Worm (Caenorhabditis elegans) whole organism, L2 larva: ENCODE results near the gene F54F2.6.

Source experiments
- C34F6.9 ChIP-seq: fragments of 150-350 bp; optimal IDR thresholded peaks from 2 replicates; lab custom pipeline; 2014; ENCODE audit warnings: missing biosample characterization, missing genetic modification characterization
- F13H6.1 ChIP-seq: sonication (generic microtip); optimal IDR thresholded peaks from 2 replicates; lab custom pipeline; 2016; ENCODE audit warnings: missing genetic modification characterization, missing compliant biosample characterization
- Y55F3AM.14 ChIP-seq: fragments of 200-800 bp; sonication (Bioruptor generic); optimal IDR thresholded peaks from 2 replicates; lab custom pipeline; 2018; ENCODE audit warnings: mild to moderate bottlenecking, missing genetic modification characterization, missing compliant biosample characterization
- alr-1 ChIP-seq: fragments of 150-350 bp; optimal IDR thresholded peaks from 2 replicates; lab custom pipeline; 2014; ENCODE audit warnings: missing biosample characterization, missing genetic modification characterization
- aly-2 ChIP-seq: fragments of 150-350 bp; optimal IDR thresholded peaks from 2 replicates; lab custom pipeline; 2014; ENCODE audit warnings: missing biosample characterization, missing genetic modification characterization
- blmp-1 ChIP-seq: sonication (generic microtip); optimal IDR thresholded peaks from 2 replicates; lab custom pipeline; 2017; ENCODE audit warnings: missing genetic modification characterization, mild to moderate bottlenecking, missing compliant biosample characterization, antibody characterized with exemption, moderate library complexity; ENCODE audit not compliant: insufficient read depth
- ceh-16 ChIP-seq: fragments of 150-350 bp; optimal IDR thresholded peaks from 2 replicates; lab custom pipeline; 2014; ENCODE audit warnings: missing biosample characterization, missing genetic modification characterization
- ceh-82 ChIP-seq: fragments of 150-350 bp; optimal IDR thresholded peaks from 2 replicates; lab custom pipeline; 2014; ENCODE audit warnings: missing biosample characterization, missing genetic modification characterization
- dmd-4 ChIP-seq: sonication (generic microtip); optimal IDR thresholded peaks from 2 replicates; lab custom pipeline; 2017; ENCODE audit warnings: missing biosample characterization, missing genetic modification characterization
- egl-27 ChIP-seq: sonication (generic microtip); optimal IDR thresholded peaks from 3 replicates; lab custom pipeline; 2017; ENCODE audit warnings: missing biosample characterization, missing genetic modification reagents, missing genetic modification characterization
- elt-1 ChIP-seq: fragments of 150-350 bp; optimal IDR thresholded peaks from 2 replicates; lab custom pipeline; 2014; ENCODE audit warnings: missing biosample characterization, missing genetic modification characterization
- elt-3 ChIP-seq: sonication (generic microtip); optimal IDR thresholded peaks from 2 replicates; lab custom pipeline; 2017; ENCODE audit warnings: missing biosample characterization, missing genetic modification characterization
- fos-1 ChIP-seq: fragments of 150-350 bp; optimal IDR thresholded peaks from 2 replicates; lab custom pipeline; 2014; ENCODE audit warnings: missing biosample characterization, missing genetic modification characterization
- gmeb-1 ChIP-seq: fragments of 150-350 bp; optimal IDR thresholded peaks from 2 replicates; lab custom pipeline; 2014; ENCODE audit warnings: missing biosample characterization, missing genetic modification characterization
- lin-13 ChIP-seq: fragments of 150-350 bp; optimal IDR thresholded peaks from 2 replicates; lab custom pipeline; 2014; ENCODE audit warnings: missing biosample characterization, missing genetic modification reagents, missing genetic modification characterization
- lin-39 ChIP-seq: fragments of 150-350 bp; optimal IDR thresholded peaks from 2 replicates; lab custom pipeline; 2014; ENCODE audit warnings: missing biosample characterization, missing genetic modification reagents, missing genetic modification characterization
- mab-5 ChIP-seq: fragments of 150-350 bp; optimal IDR thresholded peaks from 2 replicates; lab custom pipeline; 2014; ENCODE audit warnings: missing biosample characterization, missing genetic modification characterization
- mbf-1 ChIP-seq: sonication (generic microtip); optimal IDR thresholded peaks from 2 replicates; lab custom pipeline; 2017; ENCODE audit warnings: missing biosample characterization, missing genetic modification characterization
- mdl-1 ChIP-seq, 2 experiments: fragments of 150-350 bp in 1 of 2; sonication (generic microtip) in 1 of 2; optimal IDR thresholded peaks; 2 replicates each; lab custom pipeline; 2017; ENCODE audit warnings: missing biosample characterization in 2 of 2, missing genetic modification characterization in 2 of 2
- nhr-10 ChIP-seq: sonication (generic microtip); optimal IDR thresholded peaks from 2 replicates; lab custom pipeline; 2017; ENCODE audit warnings: missing biosample characterization, missing genetic modification characterization
- nhr-11 ChIP-seq: fragments of 150-350 bp; optimal IDR thresholded peaks from 2 replicates; lab custom pipeline; 2014; ENCODE audit warnings: missing biosample characterization, missing genetic modification characterization
- nhr-129 ChIP-seq: fragments of 150-350 bp; optimal IDR thresholded peaks from 2 replicates; lab custom pipeline; 2014; ENCODE audit warnings: missing biosample characterization, missing genetic modification characterization
- nhr-23 ChIP-seq: fragments of 150-350 bp; optimal IDR thresholded peaks from 2 replicates; lab custom pipeline; 2014; ENCODE audit warnings: missing biosample characterization, missing genetic modification reagents, missing genetic modification characterization
- nhr-6 ChIP-seq: fragments of 150-350 bp; optimal IDR thresholded peaks from 2 replicates; lab custom pipeline; 2014; ENCODE audit warnings: missing biosample characterization, missing genetic modification characterization
- nhr-77 ChIP-seq: fragments of 150-350 bp; optimal IDR thresholded peaks from 2 replicates; lab custom pipeline; 2014; ENCODE audit warnings: missing biosample characterization, missing genetic modification characterization
- peb-1 ChIP-seq: fragments of 150-350 bp; optimal IDR thresholded peaks from 2 replicates; lab custom pipeline; 2014; ENCODE audit warnings: missing biosample characterization, missing genetic modification characterization
- skn-1 ChIP-seq: sonication (generic microtip); optimal IDR thresholded peaks from 2 replicates; lab custom pipeline; 2017; ENCODE audit warnings: missing biosample characterization, missing genetic modification characterization
- sma-3 ChIP-seq: sonication (generic microtip); optimal IDR thresholded peaks from 2 replicates; lab custom pipeline; 2016; ENCODE audit warnings: missing genetic modification reagents, missing genetic modification characterization, missing compliant biosample characterization
- sma-9 ChIP-seq, 2 experiments: fragments of 150-350 bp in 1 of 2; sonication (generic microtip) in 1 of 2; optimal IDR thresholded peaks; 2 replicates each; lab custom pipeline; 2014 to 2016; ENCODE audit warnings: missing genetic modification characterization in 2 of 2, mild to moderate bottlenecking in 1 of 2, missing biosample characterization in 1 of 2, missing compliant biosample characterization in 1 of 2, missing genetic modification reagents in 1 of 2, moderate library complexity in 1 of 2
- snpc-4 ChIP-seq: fragments of 150-350 bp; optimal IDR thresholded peaks from 2 replicates; lab custom pipeline; 2014; ENCODE audit warnings: missing biosample characterization, missing genetic modification characterization
- unc-55 ChIP-seq: fragments of 150-350 bp; sonication (generic microtip); optimal IDR thresholded peaks from 3 replicates; lab custom pipeline; 2014; ENCODE audit warnings: missing biosample characterization, missing genetic modification reagents, missing genetic modification characterization
- unc-62 ChIP-seq: fragments of 150-350 bp; optimal IDR thresholded peaks from 2 replicates; lab custom pipeline; 2014; ENCODE audit warnings: missing biosample characterization, missing genetic modification reagents, missing genetic modification characterization
- zag-1 ChIP-seq: fragments of 150-350 bp; optimal IDR thresholded peaks from 2 replicates; lab custom pipeline; 2014; ENCODE audit warnings: missing biosample characterization, missing genetic modification characterization
- ztf-1 ChIP-seq: fragments of 200-800 bp; sonication (Bioruptor generic); conservative IDR thresholded peaks from 2 replicates; pipeline ENCODE4 v1.3.6; 2022; ENCODE audit warnings: missing genetic modification characterization, missing compliant biosample characterization
- ztf-4 ChIP-seq: fragments of 150-350 bp; optimal IDR thresholded peaks from 2 replicates; lab custom pipeline; 2014; ENCODE audit warnings: missing biosample characterization, missing genetic modification characterization

The F54F2.6 gene

DNA sequence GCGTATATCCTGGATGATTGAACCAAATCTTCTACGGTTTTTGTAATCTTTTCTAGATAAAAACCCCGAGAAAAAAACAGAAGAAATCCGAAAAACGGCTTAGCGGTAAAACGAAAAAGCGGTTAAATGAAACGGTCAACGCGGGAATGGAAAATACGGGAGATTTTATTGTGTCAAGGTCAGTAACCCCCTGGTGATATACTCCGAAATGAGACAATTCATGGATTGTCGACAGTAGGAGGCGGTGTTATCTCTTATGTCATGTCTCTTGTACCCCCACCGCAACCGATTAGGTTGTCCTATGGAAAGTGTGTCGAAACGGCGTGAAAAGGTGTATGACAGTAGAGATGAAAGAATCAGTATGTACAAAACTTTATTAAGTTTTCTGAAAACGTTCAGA lies 43.6 kb upstream of the F54F2.6 start:
- TF ChIP-seq blmp-1 (tag; lab: Kevin White, UChicago), result no peak

DNA sequence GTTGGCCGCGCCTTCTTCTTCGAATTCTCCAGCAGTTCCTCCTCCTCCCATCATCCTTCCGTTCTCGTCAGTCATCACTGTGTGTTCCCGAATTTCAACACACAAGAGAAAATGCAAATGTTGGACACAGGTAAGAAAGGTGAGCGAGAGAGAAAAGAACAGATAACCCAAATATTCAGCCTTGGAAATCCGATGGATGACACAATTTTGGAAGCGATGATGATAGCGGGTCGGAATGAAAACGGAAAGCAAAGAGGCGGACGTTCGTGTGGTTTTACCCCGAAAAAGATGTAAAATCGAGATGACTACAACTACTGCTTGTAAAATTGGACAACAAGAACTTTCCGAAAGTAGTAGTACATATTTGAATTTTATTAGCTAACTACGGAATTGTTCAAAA lies 39.3 kb upstream of the F54F2.6 start:
- no peak for TF ChIP-seq mdl-1 (tag; optimal IDR thresholded peaks at IDR 0.05; lab: Kevin White, UChicago)
- no peak for TF ChIP-seq elt-1 (tag; lab: Kevin White, UChicago)

- TF ChIP-seq ceh-16, result peak; percentile 6
- no peak for TF ChIP-seq blmp-1 (tag; lab: Kevin White, UChicago)
- TF ChIP-seq elt-1 (tag; lab: Kevin White, UChicago), result peak; percentile 44
Measured at ce11 chrIII:8838075-8838474, 37.6 kb upstream of the F54F2.6 start, which contains the start of gene F44E2.4. Gene F44E2.4, minus strand, starts transcription at chrIII:8838424.

- no peak for TF ChIP-seq elt-3 (tag; lab: Kevin White, UChicago)
- no peak for TF ChIP-seq sma-3 (GFP tag; lab: Kevin White, UChicago)
- TF ChIP-seq nhr-11 (tag; lab: Kevin White, UChicago), result no peak
- TF ChIP-seq C34F6.9, result no peak
- TF ChIP-seq sma-9 (GFP tag; optimal IDR thresholded peaks at IDR 0.05; lab: Kevin White, UChicago), result no peak
- no peak for TF ChIP-seq sma-9 (tag; optimal IDR thresholded peaks at IDR 0.05; lab: Kevin White, UChicago)
- TF ChIP-seq ceh-82 (tag; lab: Kevin White, UChicago), result no peak
- no peak for TF ChIP-seq alr-1 (tag; lab: Kevin White, UChicago)
- TF ChIP-seq gmeb-1 (tag; lab: Kevin White, UChicago), result no peak
- TF ChIP-seq snpc-4 (tag; lab: Kevin White, UChicago), result no peak
- no peak for TF ChIP-seq mdl-1 (tag; optimal IDR thresholded peaks at IDR 0.05; lab: Kevin White, UChicago)
- TF ChIP-seq dmd-4 (tag; lab: Kevin White, UChicago), result no peak
Measured at ce11 chrIII:8831059-8831750, 30.7 kb upstream of the F54F2.6 start, which contains the start of gene F44E2.10. Gene F44E2.10, minus strand, starts transcription at chrIII:8831109.

DNA sequence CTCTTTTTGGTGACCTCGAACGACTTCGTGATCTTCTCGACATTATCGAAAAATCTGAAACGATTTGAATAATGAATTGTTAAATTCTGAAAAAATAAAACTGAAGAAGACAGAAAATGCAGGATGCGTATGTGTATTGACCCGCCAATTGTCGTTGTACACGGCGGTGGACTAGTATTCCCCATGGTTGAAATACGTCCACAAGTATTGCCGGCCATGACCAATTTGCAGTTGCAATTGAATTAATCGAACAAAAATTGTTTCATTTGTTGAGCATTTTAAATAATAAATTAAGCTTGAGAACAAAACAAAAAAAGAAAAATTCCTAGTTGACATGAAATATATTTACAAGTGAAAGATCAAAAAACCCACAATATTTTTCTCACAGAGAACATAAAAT lies 28.7 kb upstream of the F54F2.6 start, which contains the start of gene F44E2.3:
Gene F44E2.3 (minus strand): TSS at position 61 of the 400 bp plus-strand sequence.
- TF ChIP-seq ceh-16 (no peak), nhr-129 (tag; lab: Kevin White, UChicago) (no peak), peb-1 (tag; lab: Kevin White, UChicago) (no peak), unc-55 (peak; percentile 38), C34F6.9 (peak; percentile 10), mbf-1 (no peak), mab-5 (tag; lab: Kevin White, UChicago) (no peak), ztf-1 (no peak), nhr-6 (tag; lab: Kevin White, UChicago) (no peak), fos-1 (tag; lab: Kevin White, UChicago) (peak; percentile 1), lin-39 (tag; lab: Kevin White, UChicago) (no peak)

DNA sequence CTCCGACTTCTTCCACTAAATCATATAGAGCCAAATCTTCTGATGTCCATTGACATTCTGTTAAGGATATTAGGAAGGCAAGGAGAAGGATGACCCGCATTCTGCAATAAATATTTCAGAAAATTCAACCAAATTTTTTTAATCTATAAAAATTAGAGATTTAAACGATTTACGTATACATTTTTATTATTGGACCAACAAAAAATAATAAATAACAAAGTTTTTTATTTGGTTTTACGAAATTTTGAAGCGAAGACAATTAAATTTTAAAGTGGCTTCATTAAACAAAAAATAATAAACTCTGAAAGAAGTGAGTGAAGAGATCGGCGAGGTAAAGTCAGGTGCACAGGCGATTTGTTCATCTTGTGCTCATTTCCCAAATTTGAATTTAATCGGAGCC lies 26.6 kb upstream of the F54F2.6 start, which contains the start of gene F54F2.9:
Gene F54F2.9 (minus strand): TSS at position 101 of the 400 bp plus-strand sequence.
- TF ChIP-seq skn-1 (tag; lab: Kevin White, UChicago) (no peak), aly-2 (tag; lab: Kevin White, UChicago) (no peak), sma-9 (GFP tag; optimal IDR thresholded peaks at IDR 0.05; lab: Kevin White, UChicago) (no peak), sma-9 (tag; optimal IDR thresholded peaks at IDR 0.05; lab: Kevin White, UChicago) (no peak), alr-1 (tag; lab: Kevin White, UChicago) (no peak), nhr-77 (tag; lab: Kevin White, UChicago) (no peak), Y55F3AM.14 (GFP tag; lab: Kevin White, UChicago) (no peak), zag-1 (tag; lab: Kevin White, UChicago) (no peak)
- TF ChIP-seq, all 48 proteins: peak for 0

ce11 chrIII:8824556-8824955 lies 24.1 kb upstream of the F54F2.6 start:
- no peak for TF ChIP-seq mdl-1 (tag; optimal IDR thresholded peaks at IDR 0.05; lab: Kevin White, UChicago)
- no peak for TF ChIP-seq alr-1 (tag; lab: Kevin White, UChicago)
- TF ChIP-seq lin-13 (GFP tag; lab: Kevin White, UChicago), result no peak
- no peak for TF ChIP-seq blmp-1 (tag; lab: Kevin White, UChicago)
- no peak for TF ChIP-seq nhr-11 (tag; lab: Kevin White, UChicago)
- no peak for TF ChIP-seq ztf-4 (tag; lab: Kevin White, UChicago)
- no peak for TF ChIP-seq F13H6.1 (tag; lab: Kevin White, UChicago)
- no peak for TF ChIP-seq nhr-23 (tag; lab: Kevin White, UChicago)
- no peak for TF ChIP-seq elt-1 (tag; lab: Kevin White, UChicago)
- TF ChIP-seq ceh-16, result no peak
- TF ChIP-seq unc-62, result no peak
- no peak for TF ChIP-seq zag-1 (tag; lab: Kevin White, UChicago)
- no peak for TF ChIP-seq egl-27 (tag; lab: Kevin White, UChicago)
- TF ChIP-seq mbf-1, result no peak
- TF ChIP-seq nhr-10, result no peak
- TF ChIP-seq lin-39 (tag; lab: Kevin White, UChicago), result no peak
- no peak for TF ChIP-seq snpc-4 (tag; lab: Kevin White, UChicago)
- no peak for TF ChIP-seq mab-5 (tag; lab: Kevin White, UChicago)
